Worm (Caenorhabditis elegans) whole organism, early embryonic: ENCODE results near the gene F07B7.12.

Source experiments
- B0310.2 ChIP-seq: sonication (generic microtip); optimal IDR thresholded peaks from 2 replicates; lab custom pipeline; 2016; ENCODE audit warnings: mild to moderate bottlenecking, missing genetic modification characterization, missing compliant biosample characterization
- F13C5.2 ChIP-seq: sonication (generic microtip); optimal IDR thresholded peaks from 2 replicates; lab custom pipeline; 2017; ENCODE audit warnings: mild to moderate bottlenecking, missing genetic modification characterization, inconsistent platforms, missing compliant biosample characterization
- ama-1 ChIP-seq: fragments of 150-350 bp; optimal IDR thresholded peaks from 2 replicates; lab custom pipeline; 2014
- ceh-36 ChIP-seq: sonication (generic microtip); optimal IDR thresholded peaks from 2 replicates; lab custom pipeline; 2016; ENCODE audit warnings: missing genetic modification characterization, inconsistent platforms, missing compliant biosample characterization
- flt-1 ChIP-seq: fragments of 200-800 bp; sonication (Bioruptor generic); IDR thresholded peaks from 2 replicates; pipeline ENCODE4 v1.3.6; 2022; ENCODE audit warnings: missing genetic modification characterization, missing compliant biosample characterization
- hnd-1 ChIP-seq: sonication (generic microtip); optimal IDR thresholded peaks from 2 replicates; lab custom pipeline; 2016; ENCODE audit warnings: missing genetic modification characterization, missing compliant biosample characterization
- sea-1 ChIP-seq: fragments of 200-800 bp; sonication (Bioruptor generic); conservative IDR thresholded peaks from 2 replicates; pipeline ENCODE4 v1.3.6; 2022; ENCODE audit warnings: missing genetic modification characterization, missing compliant biosample characterization
- tbx-11 ChIP-seq: fragments of 200-800 bp; sonication (Bioruptor generic); IDR thresholded peaks from 2 replicates; pipeline ENCODE4 v1.3.6; 2022; ENCODE audit warnings: missing genetic modification characterization, missing compliant biosample characterization

- TF ChIP-seq sea-1 (no peak), flt-1 (no peak), hnd-1 (tag; lab: Kevin White, UChicago) (no peak), F13C5.2 (no peak), tbx-11 (GFP tag; lab: Robert Waterston, UW) (no peak), ceh-36 (no peak), ama-1 (no peak), B0310.2 (tag; lab: Kevin White, UChicago) (no peak)
Measured at ce11 chrV:8906896-8907295, 45.0 kb upstream of the F07B7.12 start, which contains the start of gene frpr-11.
